Fruit fly (Drosophila melanogaster) whole organism, embryonic: ENCODE results near the gene CG5810.
A peak's percentile ranks its signal among the peaks of the same experiment; 100 is the strongest.

Experiments
- ATbp ChIP-seq: fragments of 200-800 bp; sonication (Bioruptor generic); optimal IDR thresholded peaks from 2 replicates; lab custom pipeline; 2017; ENCODE audit warnings: missing biosample characterization, mild to moderate bottlenecking, missing genetic modification characterization, missing genetic modification reagents
- B-H2 ChIP-seq: fragments of 200-800 bp; sonication (Bioruptor generic); optimal IDR thresholded peaks from 2 replicates; lab custom pipeline; 2018; ENCODE audit warnings: missing biosample characterization, mild to moderate bottlenecking, missing genetic modification characterization
- Blimp-1 ChIP-seq: fragments of 200-800 bp; sonication (Bioruptor generic); optimal IDR thresholded peaks from 3 replicates; lab custom pipeline; 2018; ENCODE audit warnings: missing biosample characterization, missing genetic modification characterization, mild to moderate bottlenecking, moderate library complexity, missing genetic modification reagents
- C15 ChIP-seq: fragments of 200-800 bp; sonication (Bioruptor generic); IDR thresholded peaks from 3 replicates; pipeline ENCODE4 v1.3.6; 2022; ENCODE audit warnings: missing biosample characterization, missing genetic modification characterization
- CG10431 ChIP-seq: fragments of 200-800 bp; sonication (Bioruptor generic); optimal IDR thresholded peaks from 3 replicates; lab custom pipeline; 2018; ENCODE audit warnings: missing biosample characterization, mild to moderate bottlenecking, missing genetic modification characterization
- CG11696 ChIP-seq: fragments of 200-800 bp; sonication (Bioruptor generic); IDR thresholded peaks from 2 replicates; pipeline ENCODE4 v1.3.6; 2022; ENCODE audit warnings: missing biosample characterization, missing genetic modification characterization
- CG11723 ChIP-seq: fragments of 200-800 bp; sonication (Bioruptor generic); optimal IDR thresholded peaks from 2 replicates; lab custom pipeline; 2017; ENCODE audit warnings: missing biosample characterization, mild to moderate bottlenecking, missing genetic modification characterization
- CG13296 ChIP-seq: fragments of 200-800 bp; sonication (Bioruptor generic); optimal IDR thresholded peaks from 3 replicates; lab custom pipeline; 2018; ENCODE audit warnings: missing biosample characterization, mild to moderate bottlenecking, missing genetic modification characterization
- CG17328 ChIP-seq: fragments of 200-800 bp; sonication (Bioruptor generic); IDR thresholded peaks from 2 replicates; pipeline ENCODE4 v1.3.6; 2022; ENCODE audit warnings: missing biosample characterization, missing genetic modification characterization
- CG17612 ChIP-seq: fragments of 200-800 bp; sonication (Bioruptor generic); IDR thresholded peaks from 2 replicates; pipeline ENCODE4 v1.3.6; 2022; ENCODE audit warnings: missing biosample characterization, missing genetic modification characterization
- CG17829 ChIP-seq: fragments of 200-800 bp; optimal IDR thresholded peaks from 2 replicates; lab custom pipeline; 2019; ENCODE audit warnings: missing biosample characterization, mild to moderate bottlenecking, missing genetic modification characterization, moderate library complexity
- CG18599 ChIP-seq: fragments of 200-800 bp; sonication (Bioruptor generic); optimal IDR thresholded peaks from 3 replicates; lab custom pipeline; 2017; ENCODE audit warnings: missing biosample characterization, missing genetic modification characterization, mild to moderate bottlenecking, moderate library complexity, missing genetic modification reagents
- CG2712 ChIP-seq: fragments of 200-800 bp; optimal IDR thresholded peaks from 3 replicates; lab custom pipeline; 2019; ENCODE audit warnings: missing biosample characterization, mild to moderate bottlenecking, missing genetic modification characterization, moderate library complexity
- CG5953 ChIP-seq: fragments of 200-800 bp; sonication (Bioruptor generic); IDR thresholded peaks from 2 replicates; pipeline ENCODE4 v1.3.6; 2022; ENCODE audit warnings: missing biosample characterization, missing genetic modification characterization
- CG6813 ChIP-seq: fragments of 200-800 bp; sonication (Bioruptor generic); optimal IDR thresholded peaks from 2 replicates; lab custom pipeline; 2017; ENCODE audit warnings: missing biosample characterization, missing genetic modification characterization, mild to moderate bottlenecking, moderate library complexity, missing genetic modification reagents
- CG7271 ChIP-seq: fragments of 200-800 bp; sonication (Bioruptor generic); optimal IDR thresholded peaks from 2 replicates; lab custom pipeline; 2018; ENCODE audit warnings: missing biosample characterization, mild to moderate bottlenecking, missing genetic modification characterization, moderate library complexity
- CG7928 ChIP-seq: fragments of 200-800 bp; sonication (Bioruptor generic); optimal IDR thresholded peaks from 2 replicates; lab custom pipeline; 2017; ENCODE audit warnings: missing biosample characterization, mild to moderate bottlenecking, missing genetic modification characterization
- CG9727 ChIP-seq: fragments of 200-800 bp; sonication (Bioruptor generic); optimal IDR thresholded peaks from 3 replicates; lab custom pipeline; 2017; ENCODE audit warnings: missing biosample characterization, mild to moderate bottlenecking, missing genetic modification characterization
- D19A ChIP-seq: fragments of 200-800 bp; optimal IDR thresholded peaks from 3 replicates; lab custom pipeline; 2019; ENCODE audit warnings: missing biosample characterization, mild to moderate bottlenecking, missing genetic modification characterization, moderate library complexity
- Deaf1 ChIP-seq: fragments of 200-800 bp; optimal IDR thresholded peaks from 3 replicates; lab custom pipeline; 2019; ENCODE audit warnings: missing biosample characterization, mild to moderate bottlenecking, missing genetic modification characterization, moderate library complexity
- Fer3 ChIP-seq: fragments of 200-800 bp; sonication (Bioruptor generic); optimal IDR thresholded peaks from 2 replicates; lab custom pipeline; 2018; ENCODE audit warnings: missing biosample characterization, mild to moderate bottlenecking, missing genetic modification characterization, moderate library complexity
- MBD-R2 ChIP-seq: fragments of 200-800 bp; sonication (Bioruptor generic); IDR thresholded peaks from 2 replicates; pipeline ENCODE4 v1.3.6; 2022; ENCODE audit warnings: missing biosample characterization, missing genetic modification characterization
- MESR4 ChIP-seq: fragments of 200-800 bp; sonication (Bioruptor generic); optimal IDR thresholded peaks from 2 replicates; lab custom pipeline; 2018; ENCODE audit warnings: missing biosample characterization, mild to moderate bottlenecking, missing genetic modification characterization, moderate library complexity
- Sox100B ChIP-seq: fragments of 200-800 bp; sonication (Bioruptor generic); optimal IDR thresholded peaks from 3 replicates; lab custom pipeline; 2018; ENCODE audit warnings: missing biosample characterization, mild to moderate bottlenecking, missing genetic modification characterization
- Sry-β ChIP-seq: fragments of 200-800 bp; sonication (Bioruptor generic); optimal IDR thresholded peaks from 2 replicates; lab custom pipeline; 2018; ENCODE audit warnings: missing biosample characterization, mild to moderate bottlenecking, missing genetic modification characterization, moderate library complexity
- Vsx1 ChIP-seq: fragments of 200-800 bp; sonication (Bioruptor generic); optimal IDR thresholded peaks from 2 replicates; lab custom pipeline; 2017; ENCODE audit warnings: missing biosample characterization, mild to moderate bottlenecking, missing genetic modification characterization, missing genetic modification reagents
- ac ChIP-seq: fragments of 200-800 bp; sonication (Bioruptor generic); optimal IDR thresholded peaks from 3 replicates; lab custom pipeline; 2017; ENCODE audit warnings: missing biosample characterization, mild to moderate bottlenecking, missing genetic modification characterization
- btn ChIP-seq: fragments of 200-800 bp; sonication (Bioruptor generic); optimal IDR thresholded peaks from 2 replicates; lab custom pipeline; 2016; ENCODE audit warnings: missing biosample characterization, missing genetic modification characterization
- chinmo ChIP-seq: fragments of 200-800 bp; sonication (Bioruptor generic); IDR thresholded peaks from 4 replicates; pipeline ENCODE4 v1.3.6; 2022; ENCODE audit warnings: missing biosample characterization, missing genetic modification characterization; ENCODE audit not compliant: partially characterized antibody
- chm ChIP-seq: fragments of 200-800 bp; sonication (Bioruptor generic); IDR thresholded peaks from 2 replicates; pipeline ENCODE4 v1.3.6; 2022; ENCODE audit warnings: missing biosample characterization, missing genetic modification characterization
- crol ChIP-seq: fragments of 200-800 bp; sonication (Bioruptor generic); IDR thresholded peaks from 2 replicates; pipeline ENCODE4 v1.3.6; 2022; ENCODE audit warnings: missing biosample characterization, missing genetic modification characterization
- gce ChIP-seq: fragments of 200-800 bp; sonication (Bioruptor generic); IDR thresholded peaks from 3 replicates; pipeline ENCODE4 v1.3.6; 2022; ENCODE audit warnings: missing biosample characterization, missing genetic modification characterization
- gfzf ChIP-seq: fragments of 200-800 bp; sonication (Bioruptor generic); optimal IDR thresholded peaks from 2 replicates; lab custom pipeline; 2016; ENCODE audit warnings: missing biosample characterization, mild to moderate bottlenecking, missing genetic modification characterization, moderate library complexity
- hkb ChIP-seq, 2 experiments: fragments of 200-800 bp in 1 of 2; fragments of >200 bp in 1 of 2; sonication (Bioruptor generic) in 1 of 2; IDR thresholded peaks in 1 of 2; optimal IDR thresholded peaks in 1 of 2; 2 replicates each; pipeline versions ENCODE4 v1.3.6 to Lab custom; 2017 to 2022; ENCODE audit warnings: missing biosample characterization in 1 of 2, missing genetic modification characterization in 1 of 2
- lab ChIP-seq: fragments of 200-800 bp; sonication (Bioruptor generic); optimal IDR thresholded peaks from 3 replicates; lab custom pipeline; 2017; ENCODE audit warnings: missing biosample characterization, missing genetic modification characterization, mild to moderate bottlenecking, moderate library complexity, missing genetic modification reagents
- lov ChIP-seq, 2 experiments: fragments of 200-800 bp in 1 of 2; fragments of >200 bp in 1 of 2; sonication (Bioruptor generic) in 1 of 2; IDR thresholded peaks in 1 of 2; optimal IDR thresholded peaks in 1 of 2; 2 replicates in 1 of 2; 3 replicates in 1 of 2; pipeline versions ENCODE4 v1.3.6 to Lab custom; 2017 to 2022; ENCODE audit warnings: missing biosample characterization in 1 of 2, missing genetic modification characterization in 1 of 2
- mirr ChIP-seq: fragments of 200-800 bp; sonication (Bioruptor generic); optimal IDR thresholded peaks from 3 replicates; lab custom pipeline; 2018; ENCODE audit warnings: missing biosample characterization, mild to moderate bottlenecking, missing genetic modification characterization
- nerfin-1 ChIP-seq: fragments of 200-800 bp; sonication (Bioruptor generic); optimal IDR thresholded peaks from 3 replicates; lab custom pipeline; 2019; ENCODE audit warnings: missing biosample characterization, mild to moderate bottlenecking, missing genetic modification characterization, moderate library complexity
- pan ChIP-seq, 4 experiments: fragments of >200 bp in 3 of 4; fragments of 200-800 bp in 1 of 4; sonication (Bioruptor generic) in 1 of 4; optimal IDR thresholded peaks in 3 of 4; IDR thresholded peaks in 1 of 4; 2 replicates each; pipeline versions ENCODE4 v1.3.6 to Lab custom; 2017 to 2022; ENCODE audit warnings: missing biosample characterization in 2 of 4, missing genetic modification characterization in 2 of 4, mixed read lengths in 1 of 4
- sr ChIP-seq: fragments of 200-800 bp; sonication (Bioruptor generic); IDR thresholded peaks from 3 replicates; pipeline ENCODE4 v1.3.6; 2022; ENCODE audit warnings: missing biosample characterization, missing genetic modification characterization
- tap ChIP-seq: fragments of 200-800 bp; optimal IDR thresholded peaks from 3 replicates; lab custom pipeline; 2019; ENCODE audit warnings: missing biosample characterization, mild to moderate bottlenecking, missing genetic modification characterization, moderate library complexity
- tll ChIP-seq, 2 experiments: fragments of 200-800 bp in 1 of 2; fragments of >200 bp in 1 of 2; sonication (Bioruptor generic) in 1 of 2; optimal IDR thresholded peaks; 2 replicates each; lab custom pipeline; 2017 to 2019; ENCODE audit warnings: missing biosample characterization in 2 of 2, missing genetic modification characterization in 2 of 2, mild to moderate bottlenecking in 1 of 2, moderate library complexity in 1 of 2
- vvl ChIP-seq: fragments of 200-800 bp; sonication (Bioruptor generic); IDR thresholded peaks from 2 replicates; pipeline ENCODE4 v1.3.6; 2022; ENCODE audit warnings: missing biosample characterization, missing genetic modification characterization
- z ChIP-seq: fragments of 200-800 bp; sonication (Bioruptor generic); IDR thresholded peaks from 3 replicates; pipeline ENCODE4 v1.3.6; 2022; ENCODE audit warnings: missing biosample characterization, missing genetic modification characterization
- zfh1 ChIP-seq: fragments of 200-800 bp; sonication (Bioruptor generic); IDR thresholded peaks from 3 replicates; pipeline ENCODE4 v1.3.6; 2022; ENCODE audit warnings: missing biosample characterization, missing genetic modification characterization

Gene CG5810

dm6 chr3R:21203660-21204499, 40.3 kb downstream of the CG5810 start (continued):
- TF ChIP-seq Vsx1 (GFP tag; lab: Kevin White, UChicago) (peak; percentile 69), tll (GFP tag; optimal IDR thresholded peaks at IDR 0.05; lab: Kevin White, UChicago) (no peak), MESR4 (GFP tag; lab: Kevin White, UChicago) (no peak), CG2712 (peak; percentile 64), lab (GFP tag; lab: Kevin White, UChicago) (peak; percentile 33), CG11696 (GFP tag; lab: Robert Waterston, UW) (peak; percentile 27; the same call in 1 of the 2 replicates), nerfin-1 (tag; lab: Kevin White, UChicago) (peak; percentile 90), CG10431 (GFP tag; lab: Kevin White, UChicago) (peak; percentile 97), CG7928 (no peak), Deaf1 (tag; lab: Kevin White, UChicago) (no peak), mirr (GFP tag; lab: Kevin White, UChicago) (peak; percentile 60), z (GFP tag; lab: Robert Waterston, UW) (peak; percentile 97), chinmo (GFP tag; lab: Robert Waterston, UW) (peak; percentile 98), C15 (GFP tag; lab: Robert Waterston, UW) (no peak), CG17328 (peak; percentile 18; the same call in 1 of the 2 replicates), Sry-β (GFP tag; lab: Kevin White, UChicago) (peak; percentile 26), Fer3 (peak; percentile 59), pan (optimal IDR thresholded peaks at IDR 0.05; lab: Kevin White, UChicago) (no peak), pan (GFP tag; optimal IDR thresholded peaks at IDR 0.05 in 1 of 2, IDR thresholded peaks at IDR 0.05 in 1 of 2) (peak in 1 of 2 experiments; percentile 33), D19A (tag; lab: Kevin White, UChicago) (peak; percentile 97), CG5953 (GFP tag; lab: Robert Waterston, UW) (peak; percentile 48; the same call in 1 of the 2 replicates), CG18599 (peak; percentile 46), chm (peak; percentile 84), CG13296 (peak; percentile 61), Blimp-1 (peak; percentile 43), sr (GFP tag; lab: Robert Waterston, UW) (peak; percentile 72; the same call in 2 of the 3 replicates), crol (GFP tag; lab: Robert Waterston, UW) (no peak; the same call in 1 of the 2 replicates), btn (GFP tag; lab: Kevin White, UChicago) (no peak), tap (tag; lab: Kevin White, UChicago) (peak; percentile 85), B-H2 (peak; percentile 28), gce (GFP tag; lab: Robert Waterston, UW) (peak; percentile 91), CG9727 (GFP tag; lab: Kevin White, UChicago) (no peak), Sox100B (GFP tag; lab: Kevin White, UChicago) (peak; percentile 32), CG7271 (tag; lab: Kevin White, UChicago) (no peak), gfzf (no peak), hkb (optimal IDR thresholded peaks at IDR 0.05; lab: Kevin White, UChicago) (no peak), hkb (GFP tag; IDR thresholded peaks at IDR 0.05; lab: Robert Waterston, UW) (peak; percentile 76), CG17612 (GFP tag; lab: Robert Waterston, UW) (no peak), CG6813 (GFP tag; lab: Kevin White, UChicago) (peak; percentile 79), CG11723 (peak; percentile 73), lov (optimal IDR thresholded peaks at IDR 0.05; lab: Kevin White, UChicago) (no peak), lov (GFP tag; IDR thresholded peaks at IDR 0.05; lab: Robert Waterston, UW) (0 out of 3 replicates have a peak, but pooled peaks have one; percentile 72), MBD-R2 (GFP tag; lab: Robert Waterston, UW) (no peak), ATbp (peak; percentile 96), vvl (GFP tag; lab: Robert Waterston, UW) (peak; percentile 61; the same call in 1 of the 2 replicates), ac (GFP tag; lab: Kevin White, UChicago) (peak; percentile 50), CG17829 (tag; lab: Kevin White, UChicago) (peak; percentile 6), zfh1 (GFP tag; lab: Robert Waterston, UW) (0 out of 3 replicates have a peak, but pooled peaks have one; percentile 13)
